Worm (Caenorhabditis elegans): ENCODE data around the gene mrp-4.

DNA sequence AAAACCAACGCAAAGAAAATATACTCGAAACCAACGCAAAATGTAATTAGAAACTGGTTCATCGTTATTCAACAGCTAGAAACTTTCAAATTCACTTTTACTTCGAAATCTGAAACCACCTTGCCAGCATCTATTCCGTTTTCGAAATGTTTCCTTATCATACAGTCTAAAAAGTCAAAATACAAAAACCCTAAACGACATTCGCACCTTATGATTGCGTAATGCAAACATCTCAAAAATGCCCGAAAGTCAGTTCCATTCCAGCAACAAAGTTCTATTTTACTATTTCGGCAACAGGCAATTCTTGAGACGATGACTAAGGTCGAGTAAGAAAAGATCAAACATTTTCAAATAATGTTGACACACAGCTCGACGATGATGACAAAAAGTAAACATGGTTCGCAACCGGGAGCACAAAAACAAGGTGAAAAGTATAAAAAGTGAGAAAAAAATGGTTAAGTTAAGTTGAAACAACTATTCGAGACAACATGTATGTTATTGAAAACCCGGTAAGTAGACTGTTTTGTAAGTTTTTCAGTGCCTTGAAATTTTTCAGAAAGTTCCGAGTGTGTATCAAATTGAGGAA, 32.2 kb upstream of the mrp-4 start, which contains the start of gene lec-7:
- TF ChIP-seq sma-3 (GFP tag; optimal IDR thresholded peaks at IDR 0.05): no peak
- no peak for TF ChIP-seq skn-1 (tag; optimal IDR thresholded peaks at IDR 0.05)
- no peak for TF ChIP-seq nhr-11 (tag; optimal IDR thresholded peaks at IDR 0.05)
- no peak for TF ChIP-seq ama-1 (optimal IDR thresholded peaks at IDR 0.05)
- no peak for TF ChIP-seq zag-1 (tag; optimal IDR thresholded peaks at IDR 0.05)
- TF ChIP-seq nhr-12 (tag; optimal IDR thresholded peaks at IDR 0.05): no peak
- no peak for TF ChIP-seq nhr-6 (tag; optimal IDR thresholded peaks at IDR 0.05)
- TF ChIP-seq mab-5 (tag; optimal IDR thresholded peaks at IDR 0.05): no peak

Measured in whole organism, L2 larva.